Worm (Caenorhabditis elegans) whole organism, L1 larva: ENCODE results near the gene T12G3.2.

Experiments
- C04F5.9 ChIP-seq: sonication (generic microtip); optimal IDR thresholded peaks from 2 replicates; lab custom pipeline; 2016; ENCODE audit warnings: missing genetic modification characterization, missing compliant biosample characterization
- Y116A8C.19 ChIP-seq: sonication (generic microtip); optimal IDR thresholded peaks from 2 replicates; lab custom pipeline; 2016; ENCODE audit warnings: missing compliant biosample characterization, missing genetic modification characterization, borderline replicate concordance
- aha-1 ChIP-seq: fragments of 150-350 bp; optimal IDR thresholded peaks from 2 replicates; lab custom pipeline; 2014; ENCODE audit warnings: missing biosample characterization, missing genetic modification characterization
- alr-1 ChIP-seq: fragments of 200-800 bp; sonication (Bioruptor generic); optimal IDR thresholded peaks from 2 replicates; lab custom pipeline; 2018; ENCODE audit warnings: borderline replicate concordance, mild to moderate bottlenecking, missing genetic modification characterization, missing compliant biosample characterization
- ama-1 ChIP-seq: fragments of 150-350 bp; optimal IDR thresholded peaks from 2 replicates; lab custom pipeline; 2014
- ceh-63 ChIP-seq: fragments of 200-800 bp; sonication (Bioruptor generic); optimal IDR thresholded peaks from 2 replicates; lab custom pipeline; 2018; ENCODE audit warnings: mild to moderate bottlenecking, missing genetic modification characterization, missing compliant biosample characterization
- ceh-8 ChIP-seq: fragments of 200-800 bp; sonication (Bioruptor generic); optimal IDR thresholded peaks from 2 replicates; lab custom pipeline; 2018; ENCODE audit warnings: mild to moderate bottlenecking, missing genetic modification characterization, moderate library complexity, missing compliant biosample characterization
- ceh-82 ChIP-seq, 3 experiments: fragments of 150-350 bp in 1 of 3; sonication (generic microtip) in 2 of 3; optimal IDR thresholded peaks; 2 replicates each; lab custom pipeline; 2014 to 2017; ENCODE audit warnings: missing biosample characterization in 3 of 3, missing genetic modification characterization in 3 of 3
- ceh-88 ChIP-seq: fragments of 200-800 bp; sonication (Bioruptor generic); IDR thresholded peaks from 2 replicates; pipeline ENCODE4 v1.3.6; 2022; ENCODE audit warnings: missing genetic modification characterization, missing compliant biosample characterization
- ceh-90 ChIP-seq: sonication (generic microtip); optimal IDR thresholded peaks from 2 replicates; lab custom pipeline; 2016; ENCODE audit warnings: missing genetic modification characterization, missing compliant biosample characterization
- ces-1 ChIP-seq: fragments of 150-350 bp; optimal IDR thresholded peaks from 2 replicates; lab custom pipeline; 2014; ENCODE audit warnings: missing biosample characterization, missing genetic modification reagents, missing genetic modification characterization
- dsc-1 ChIP-seq: sonication (generic microtip); optimal IDR thresholded peaks from 2 replicates; lab custom pipeline; 2016; ENCODE audit warnings: mild to moderate bottlenecking, missing genetic modification characterization, missing compliant biosample characterization
- efl-1 ChIP-seq, 4 experiments: fragments of 150-350 bp; optimal IDR thresholded peaks in 3 of 4; peaks in 1 of 4; 1 replicate in 1 of 4; 2 replicates in 3 of 4; lab custom pipeline; 2014; ENCODE audit warnings: missing biosample characterization in 2 of 4, missing genetic modification characterization in 2 of 4, missing genetic modification reagents in 2 of 4
- egl-27 ChIP-seq, 2 experiments: fragments of 150-350 bp in 1 of 2; sonication (generic microtip); optimal IDR thresholded peaks; 3 replicates each; lab custom pipeline; 2017 to 2018; ENCODE audit warnings: missing biosample characterization in 2 of 2, missing genetic modification characterization in 2 of 2, missing genetic modification reagents in 2 of 2
- ets-5 ChIP-seq: fragments of 200-800 bp; sonication (Bioruptor generic); IDR thresholded peaks from 2 replicates; pipeline ENCODE4 v1.3.6; 2022; ENCODE audit warnings: missing genetic modification characterization, missing compliant biosample characterization
- fkh-10 ChIP-seq: sonication (generic microtip); optimal IDR thresholded peaks from 2 replicates; lab custom pipeline; 2017; ENCODE audit warnings: missing biosample characterization, missing genetic modification reagents, missing genetic modification characterization
- fkh-4 ChIP-seq: sonication (generic microtip); optimal IDR thresholded peaks from 2 replicates; lab custom pipeline; 2016; ENCODE audit warnings: missing compliant biosample characterization, missing genetic modification characterization, borderline replicate concordance
- fos-1 ChIP-seq: fragments of 150-350 bp; optimal IDR thresholded peaks from 2 replicates; lab custom pipeline; 2014; ENCODE audit warnings: missing biosample characterization, missing genetic modification characterization
- grh-1 ChIP-seq: fragments of 200-800 bp; sonication (Bioruptor generic); IDR thresholded peaks from 2 replicates; pipeline ENCODE4 v1.3.6; 2022; ENCODE audit warnings: missing genetic modification reagents, missing genetic modification characterization, missing compliant biosample characterization
- hlh-17 ChIP-seq: fragments of 200-800 bp; sonication (Bioruptor generic); optimal IDR thresholded peaks from 2 replicates; lab custom pipeline; 2018; ENCODE audit warnings: missing genetic modification characterization, mild to moderate bottlenecking, missing compliant biosample characterization, moderate library complexity, borderline replicate concordance
- hlh-4 ChIP-seq: sonication (generic microtip); optimal IDR thresholded peaks from 2 replicates; lab custom pipeline; 2016; ENCODE audit warnings: mild to moderate bottlenecking, missing genetic modification characterization, missing compliant biosample characterization
- isw-1 ChIP-seq: fragments of 200-800 bp; sonication (Bioruptor generic); IDR thresholded peaks from 2 replicates; pipeline ENCODE4 v1.3.6; 2022; ENCODE audit warnings: missing genetic modification characterization, missing compliant biosample characterization
- lin-13 ChIP-seq: fragments of 150-350 bp; optimal IDR thresholded peaks from 2 replicates; lab custom pipeline; 2014; ENCODE audit warnings: missing biosample characterization, missing genetic modification reagents, missing genetic modification characterization
- lin-39 ChIP-seq: fragments of 150-350 bp; optimal IDR thresholded peaks from 2 replicates; lab custom pipeline; 2014; ENCODE audit warnings: missing biosample characterization, missing genetic modification reagents, missing genetic modification characterization
- mab-9 ChIP-seq: fragments of 200-800 bp; sonication (Bioruptor generic); IDR thresholded peaks from 2 replicates; pipeline ENCODE4 v1.3.6; 2022; ENCODE audit warnings: missing genetic modification reagents, missing genetic modification characterization, missing compliant biosample characterization
- mdl-1 ChIP-seq, 2 experiments: fragments of 150-350 bp; optimal IDR thresholded peaks; 2 replicates each; lab custom pipeline; 2014 to 2017; ENCODE audit warnings: missing biosample characterization in 2 of 2, missing genetic modification characterization in 2 of 2, inconsistent platforms in 1 of 2
- mef-2 ChIP-seq: fragments of 150-350 bp; optimal IDR thresholded peaks from 2 replicates; lab custom pipeline; 2014; ENCODE audit warnings: missing biosample characterization, missing genetic modification characterization
- nhr-11 ChIP-seq: fragments of 150-350 bp; optimal IDR thresholded peaks from 2 replicates; lab custom pipeline; 2014; ENCODE audit warnings: missing biosample characterization, missing genetic modification characterization
- nhr-12 ChIP-seq: sonication (generic microtip); optimal IDR thresholded peaks from 2 replicates; lab custom pipeline; 2017; ENCODE audit warnings: missing biosample characterization, missing genetic modification characterization
- nhr-47 ChIP-seq: sonication (generic microtip); optimal IDR thresholded peaks from 2 replicates; lab custom pipeline; 2016; ENCODE audit warnings: mild to moderate bottlenecking, missing genetic modification characterization, moderate library complexity, missing compliant biosample characterization
- nhr-71 ChIP-seq: sonication (generic microtip); optimal IDR thresholded peaks from 2 replicates; lab custom pipeline; 2016; ENCODE audit warnings: mild to moderate bottlenecking, missing genetic modification characterization, moderate library complexity, missing compliant biosample characterization
- nhr-76 ChIP-seq: sonication (generic microtip); optimal IDR thresholded peaks from 2 replicates; lab custom pipeline; 2017; ENCODE audit warnings: missing biosample characterization, missing genetic modification characterization
- nhr-77 ChIP-seq: fragments of 150-350 bp; optimal IDR thresholded peaks from 2 replicates; lab custom pipeline; 2014; ENCODE audit warnings: missing biosample characterization, missing genetic modification characterization
- nhr-84 ChIP-seq: sonication (generic microtip); optimal IDR thresholded peaks from 2 replicates; lab custom pipeline; 2017; ENCODE audit warnings: missing biosample characterization, missing genetic modification characterization
- rnt-1 ChIP-seq: sonication (generic microtip); optimal IDR thresholded peaks from 2 replicates; lab custom pipeline; 2016; ENCODE audit warnings: mild to moderate bottlenecking, missing genetic modification characterization, moderate library complexity, missing compliant biosample characterization
- skn-1 ChIP-seq: fragments of 150-350 bp; optimal IDR thresholded peaks from 2 replicates; lab custom pipeline; 2014; ENCODE audit warnings: missing biosample characterization, missing genetic modification characterization
- snu-23 ChIP-seq: sonication (generic microtip); optimal IDR thresholded peaks from 2 replicates; lab custom pipeline; 2016; ENCODE audit warnings: missing genetic modification characterization, missing compliant biosample characterization
- tlp-1 ChIP-seq: fragments of 150-350 bp; optimal IDR thresholded peaks from 2 replicates; lab custom pipeline; 2014; ENCODE audit warnings: missing biosample characterization, missing genetic modification characterization
- unc-30 ChIP-seq: sonication (generic microtip); optimal IDR thresholded peaks from 2 replicates; lab custom pipeline; 2017; ENCODE audit warnings: missing biosample characterization, missing genetic modification characterization
- unc-62 ChIP-seq: fragments of 150-350 bp; optimal IDR thresholded peaks from 2 replicates; lab custom pipeline; 2014; ENCODE audit warnings: missing biosample characterization, missing genetic modification reagents, missing genetic modification characterization
- unc-86 ChIP-seq: sonication (generic microtip); optimal IDR thresholded peaks from 2 replicates; lab custom pipeline; 2016; ENCODE audit warnings: missing genetic modification characterization, missing compliant biosample characterization
- vab-15 ChIP-seq: sonication (generic microtip); optimal IDR thresholded peaks from 2 replicates; lab custom pipeline; 2017; ENCODE audit warnings: missing genotype, mild to moderate bottlenecking, missing genetic modification characterization, missing compliant biosample characterization
- zag-1 ChIP-seq: fragments of 150-350 bp; optimal IDR thresholded peaks from 2 replicates; lab custom pipeline; 2014; ENCODE audit warnings: missing biosample characterization, missing genetic modification characterization
- zip-4 ChIP-seq: fragments of 200-800 bp; sonication (Bioruptor generic); optimal IDR thresholded peaks from 2 replicates; lab custom pipeline; 2018; ENCODE audit warnings: mild to moderate bottlenecking, missing genetic modification characterization, moderate library complexity, missing compliant biosample characterization
- ztf-11 ChIP-seq, 2 experiments: sonication (generic microtip); optimal IDR thresholded peaks; 2 replicates each; lab custom pipeline; 2016 to 2017; ENCODE audit warnings: missing genetic modification characterization in 2 of 2, missing biosample characterization in 1 of 2, missing compliant biosample characterization in 1 of 2
- ztf-4 ChIP-seq: fragments of 150-350 bp; optimal IDR thresholded peaks from 2 replicates; lab custom pipeline; 2014; ENCODE audit warnings: missing biosample characterization, missing genetic modification characterization

Gene T12G3.2

DNA sequence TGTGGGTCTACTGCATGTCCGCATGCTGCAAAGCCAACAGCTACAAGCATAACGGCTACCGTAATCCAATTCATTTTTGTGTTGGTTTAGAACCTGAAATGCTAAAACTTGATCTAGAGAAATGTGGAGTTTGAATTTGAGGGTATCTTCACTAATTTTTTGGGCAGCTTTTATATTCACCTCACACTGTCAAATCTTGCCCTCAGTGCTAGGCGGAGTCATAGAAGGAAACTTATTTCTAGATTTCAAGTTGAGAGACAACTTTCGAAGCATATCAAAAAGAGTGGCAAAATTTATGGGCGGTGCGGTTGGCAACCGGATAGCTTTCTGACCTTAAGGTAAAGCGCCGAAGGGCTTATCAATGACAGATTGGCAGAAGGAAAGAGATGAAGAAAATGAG, 31.2 kb downstream of the T12G3.2 start, which contains the start of gene lips-6:
TSS of gene lips-6 (minus strand) at position 101 of the 400 bp plus-strand sequence.
- no peak for TF ChIP-seq ces-1 (GFP tag; lab: Kevin White, UChicago)
- no peak for TF ChIP-seq alr-1 (tag; lab: Kevin White, UChicago)
- TF ChIP-seq tlp-1 (tag; lab: Kevin White, UChicago), result no peak
- TF ChIP-seq mab-9 (GFP tag; lab: Robert Waterston, UW), result no peak
- TF ChIP-seq snu-23 (GFP tag; lab: Kevin White, UChicago), result no peak
- no peak for TF ChIP-seq lin-39 (tag; lab: Kevin White, UChicago)
- no peak for TF ChIP-seq ets-5 (GFP tag; lab: Robert Waterston, UW)
- no peak for TF ChIP-seq egl-27 (tag; optimal IDR thresholded peaks at IDR 0.05; lab: Kevin White, UChicago)
- TF ChIP-seq, all 84 proteins: peak for 0

DNA sequence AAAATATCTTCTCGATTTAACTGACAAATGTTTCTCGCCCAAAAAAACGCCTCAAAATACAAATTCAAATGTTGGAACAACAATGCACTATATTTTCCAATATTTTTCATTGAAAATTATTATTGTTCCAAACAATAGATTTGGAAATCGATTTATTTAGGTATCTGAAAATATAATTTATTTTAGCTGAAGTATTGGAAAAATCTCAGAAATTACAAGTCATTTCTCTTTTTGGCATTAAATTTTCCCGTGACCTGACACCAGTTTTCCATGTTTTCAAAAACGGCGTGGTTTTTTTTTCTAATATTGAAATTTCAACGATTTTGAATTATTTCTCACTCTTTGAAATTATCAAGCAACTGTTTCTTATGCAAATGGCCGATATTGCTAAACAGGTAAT, 33.6 kb downstream of the T12G3.2 start, which contains the start of gene spe-17:
TSS of gene spe-17 (plus strand) at position 301 of the 400 bp plus-strand sequence.
- TF ChIP-seq zag-1 (tag; lab: Kevin White, UChicago), result no peak
- TF ChIP-seq mef-2 (tag; lab: Kevin White, UChicago), result no peak
- TF ChIP-seq ceh-88 (GFP tag; lab: Robert Waterston, UW), result no peak
- no peak for TF ChIP-seq fos-1 (tag; lab: Kevin White, UChicago)
- no peak for TF ChIP-seq fkh-10 (GFP tag; lab: Kevin White, UChicago)
- TF ChIP-seq dsc-1 (tag; lab: Kevin White, UChicago), result no peak
- TF ChIP-seq ceh-90 (tag; lab: Kevin White, UChicago), result no peak
- no peak for TF ChIP-seq C04F5.9 (tag; lab: Kevin White, UChicago)
- TF ChIP-seq unc-30 (tag; lab: Kevin White, UChicago), result no peak

DNA sequence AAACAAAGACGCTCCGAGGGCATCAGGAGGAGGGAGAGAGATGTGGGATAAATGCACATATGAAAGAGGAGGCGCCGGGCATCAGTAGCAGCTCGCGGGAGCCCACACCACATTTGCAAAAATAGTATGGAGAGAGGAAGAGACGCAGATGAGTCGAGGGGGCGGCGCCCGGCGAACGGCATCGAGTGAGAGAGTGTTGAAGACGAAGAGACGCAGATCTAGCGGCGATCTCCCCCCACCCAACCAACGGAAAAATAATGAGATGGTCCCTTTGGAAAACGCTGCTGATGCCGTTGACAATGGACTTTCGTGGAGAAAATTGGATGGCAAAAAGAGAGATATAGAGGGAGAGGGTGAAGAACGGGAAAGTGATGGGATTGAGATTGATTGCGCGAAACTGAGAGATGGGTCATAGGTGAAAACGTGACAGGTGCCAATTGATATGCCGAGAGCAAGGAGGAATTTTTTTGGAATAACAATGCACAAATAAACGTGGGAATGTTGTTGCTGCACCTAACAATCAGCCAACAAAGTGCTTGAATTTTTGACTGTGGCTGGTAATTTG, 34.2 kb downstream of the T12G3.2 start:
- peak; percentile 42 for TF ChIP-seq lin-39 (tag; lab: Kevin White, UChicago)
- TF ChIP-seq C04F5.9 (tag; lab: Kevin White, UChicago), result no peak
- no peak for TF ChIP-seq unc-62 (GFP tag; lab: Kevin White, UChicago)
- no peak for TF ChIP-seq fkh-4 (tag; lab: Kevin White, UChicago)
- no peak for TF ChIP-seq ets-5 (GFP tag; lab: Robert Waterston, UW)
- no peak for TF ChIP-seq skn-1
- TF ChIP-seq nhr-71 (tag; lab: Kevin White, UChicago), result peak; percentile 81
- TF ChIP-seq mdl-1 (tag; optimal IDR thresholded peaks at IDR 0.05; lab: Kevin White, UChicago), result peak in 1 of 2 experiments; percentile 14
- no peak for TF ChIP-seq egl-27 (tag; optimal IDR thresholded peaks at IDR 0.05; lab: Kevin White, UChicago)
- TF ChIP-seq ztf-4 (tag; lab: Kevin White, UChicago), result no peak
- TF ChIP-seq Y116A8C.19 (tag; lab: Kevin White, UChicago), result no peak
- peak; percentile 77 for TF ChIP-seq rnt-1 (tag; lab: Kevin White, UChicago)
- TF ChIP-seq ceh-82 (tag; optimal IDR thresholded peaks at IDR 0.05; lab: Kevin White, UChicago), result no peak
- no peak for TF ChIP-seq unc-86 (tag; lab: Kevin White, UChicago)
- no peak for TF ChIP-seq ceh-63 (GFP tag; lab: Kevin White, UChicago)
- TF ChIP-seq snu-23 (GFP tag; lab: Kevin White, UChicago), result peak; percentile 43
- no peak for TF ChIP-seq zip-4 (GFP tag; lab: Kevin White, UChicago)
- TF ChIP-seq dsc-1 (tag; lab: Kevin White, UChicago), result peak; percentile 43
- no peak for TF ChIP-seq nhr-11
- no peak for TF ChIP-seq nhr-77 (tag; lab: Kevin White, UChicago)
- no peak for TF ChIP-seq hlh-17
- TF ChIP-seq nhr-12 (tag; lab: Kevin White, UChicago), result no peak
- no peak for TF ChIP-seq alr-1 (tag; lab: Kevin White, UChicago)
- TF ChIP-seq lin-13 (GFP tag; lab: Kevin White, UChicago), result no peak
- TF ChIP-seq ama-1, result no peak
- no peak for TF ChIP-seq grh-1 (GFP tag; lab: Robert Waterston, UW)
- no peak for TF ChIP-seq ztf-11 (tag; optimal IDR thresholded peaks at IDR 0.05; lab: Kevin White, UChicago)
- TF ChIP-seq efl-1 (optimal IDR thresholded peaks at IDR 0.05; lab: Kevin White, UChicago), result peak in 1 of 2 experiments; percentile 3
- peak in 1 of 2 experiments; percentile 73 for TF ChIP-seq efl-1 (GFP tag; optimal IDR thresholded peaks at IDR 0.05 in 1 of 2; lab: Kevin White, UChicago)
- TF ChIP-seq aha-1 (tag; lab: Kevin White, UChicago), result no peak
- no peak for TF ChIP-seq tlp-1 (tag; lab: Kevin White, UChicago)
- no peak for TF ChIP-seq vab-15 (tag; lab: Kevin White, UChicago)
- TF ChIP-seq nhr-84, result no peak
- no peak for TF ChIP-seq isw-1 (GFP tag; lab: Robert Waterston, UW)
- TF ChIP-seq nhr-76 (tag; lab: Kevin White, UChicago), result no peak
- TF ChIP-seq ceh-8, result no peak
- no peak for TF ChIP-seq nhr-47 (tag; lab: Kevin White, UChicago)
- TF ChIP-seq hlh-4 (tag; lab: Kevin White, UChicago), result no peak
